Worm (Caenorhabditis elegans): ENCODE measurements around the gene ule-4.

- TF ChIP-seq pqm-1 (tag; optimal IDR thresholded peaks at IDR 0.05) (no peak), fkh-10 (GFP tag; optimal IDR thresholded peaks at IDR 0.05) (no peak), ztf-16 (tag; optimal IDR thresholded peaks at IDR 0.05) (no peak), pax-1 (tag; optimal IDR thresholded peaks at IDR 0.05) (no peak), nhr-11 (tag; optimal IDR thresholded peaks at IDR 0.05) (no peak), tbx-2 (tag; optimal IDR thresholded peaks at IDR 0.05) (no peak), K09A11.1 (tag; optimal IDR thresholded peaks at IDR 0.05; ENCODE audit: insufficient read depth) (no peak), rnt-1 (tag; optimal IDR thresholded peaks at IDR 0.05) (no peak), hlh-13 (GFP tag; optimal IDR thresholded peaks at IDR 0.05) (no peak), hlh-15 (tag; optimal IDR thresholded peaks at IDR 0.05) (no peak), lin-11 (tag; optimal IDR thresholded peaks at IDR 0.05) (no peak)
Observed at ce11 chrIV:13632613-13633012, 14.8 kb downstream of the ule-4 start.

Measured in whole organism, late embryonic.